Fruit fly (Drosophila melanogaster) whole organism, embryonic: ENCODE measurements around the gene Mkp3.

ENCODE experiments used
- CG3847 ChIP-seq: fragments of 200-800 bp; sonication (Bioruptor generic); IDR thresholded peaks from 2 replicates; pipeline ENCODE4 v1.3.6; 2022; ENCODE audit warnings: missing biosample characterization, missing genetic modification characterization
- Nf-YA ChIP-seq: fragments of 200-800 bp; sonication (Bioruptor generic); IDR thresholded peaks from 2 replicates; pipeline ENCODE4 v1.3.6; 2022; ENCODE audit warnings: missing biosample characterization, missing genetic modification characterization

- TF ChIP-seq Nf-YA (GFP tag; lab: Robert Waterston, UW) (no peak), CG3847 (GFP tag; lab: Robert Waterston, UW) (no peak; the same call in 1 of the 2 replicates)
Measured at dm6 chr3L:19092125-19093058, 6.2 kb upstream of the Mkp3 start, which contains the start of gene MESR6.
